Fruit fly (Drosophila melanogaster) whole organism, pupa: Measurements from ENCODE around the gene Fas1.

Experiments
- CG10348 ChIP-seq: fragments of 200-800 bp; sonication (Bioruptor generic); IDR thresholded peaks from 2 replicates; pipeline ENCODE4 v1.3.6; 2022; ENCODE audit warnings: missing biosample characterization, missing genetic modification characterization
- CG12605 ChIP-seq: fragments of 200-800 bp; sonication (Bioruptor generic); IDR thresholded peaks from 2 replicates; pipeline ENCODE4 v1.3.6; 2022; ENCODE audit warnings: missing biosample characterization, missing genetic modification characterization
- CG32121 ChIP-seq: fragments of 200-800 bp; sonication (Bioruptor generic); IDR thresholded peaks from 2 replicates; pipeline ENCODE4 v1.3.6; 2022; ENCODE audit warnings: missing biosample characterization, missing genetic modification characterization
- CG34367 ChIP-seq: fragments of 200-800 bp; sonication (Bioruptor generic); optimal IDR thresholded peaks from 2 replicates; lab custom pipeline; 2018; ENCODE audit warnings: missing biosample characterization, mild to moderate bottlenecking, missing genetic modification characterization
- CG4496 ChIP-seq: fragments of 200-800 bp; sonication (Bioruptor generic); IDR thresholded peaks from 3 replicates; pipeline ENCODE4 v1.3.6; 2022; ENCODE audit warnings: missing biosample characterization, missing genetic modification characterization
- CG8159 ChIP-seq: fragments of 200-800 bp; sonication (Bioruptor generic); optimal IDR thresholded peaks from 3 replicates; lab custom pipeline; 2018; ENCODE audit warnings: missing biosample characterization, mild to moderate bottlenecking, missing genetic modification characterization, moderate library complexity
- CG8301 ChIP-seq: fragments of 200-800 bp; sonication (Bioruptor generic); optimal IDR thresholded peaks from 2 replicates; lab custom pipeline; 2018; ENCODE audit warnings: missing biosample characterization, mild to moderate bottlenecking, missing genetic modification characterization
- CG9948 ChIP-seq: fragments of 200-800 bp; sonication (Bioruptor generic); optimal IDR thresholded peaks from 2 replicates; lab custom pipeline; 2018; ENCODE audit warnings: missing biosample characterization, mild to moderate bottlenecking, missing genetic modification characterization, moderate library complexity
- D1 ChIP-seq: fragments of 200-800 bp; sonication (Bioruptor generic); optimal IDR thresholded peaks from 2 replicates; lab custom pipeline; 2018; ENCODE audit warnings: missing biosample characterization, mild to moderate bottlenecking, missing genetic modification characterization, moderate library complexity
- Pif1A ChIP-seq: fragments of 200-800 bp; sonication (Bioruptor generic); optimal IDR thresholded peaks from 3 replicates; lab custom pipeline; 2016; ENCODE audit warnings: missing biosample characterization, missing genetic modification characterization
- fd96Ca ChIP-seq: fragments of 200-800 bp; sonication (Bioruptor generic); IDR thresholded peaks from 3 replicates; pipeline ENCODE4 v1.3.6; 2022; ENCODE audit warnings: missing biosample characterization, missing genetic modification characterization

- no peak for TF ChIP-seq Pif1A (GFP tag; lab: Kevin White, UChicago)
- no peak for TF ChIP-seq CG12605
- TF ChIP-seq CG9948 (tag; lab: Kevin White, UChicago): no peak
- TF ChIP-seq D1: no peak
- no peak for TF ChIP-seq CG4496 (GFP tag; lab: Robert Waterston, UW)
- no peak for TF ChIP-seq CG32121
- no peak for TF ChIP-seq CG34367
- no peak for TF ChIP-seq CG8301
- TF ChIP-seq CG10348: no peak
- TF ChIP-seq fd96Ca (GFP tag; lab: Robert Waterston, UW): no peak
- no peak for TF ChIP-seq CG8159 (tag; lab: Kevin White, UChicago)
These were observed 24.3 kb upstream of the Fas1 start for dm6 chr3R:16600735-16601134.
